Fruit fly (Drosophila melanogaster) whole organism, embryonic: Measurements from ENCODE around the gene CG7675.
A peak's percentile ranks its signal among the peaks of the same experiment; 100 is the strongest.

Source experiments
- Abd-B ChIP-seq: fragments of 200-800 bp; sonication (Bioruptor generic); optimal IDR thresholded peaks from 2 replicates; lab custom pipeline; 2018; ENCODE audit warnings: missing biosample characterization, mild to moderate bottlenecking, missing genetic modification characterization, moderate library complexity
- Bteb2 ChIP-seq: fragments of 200-800 bp; sonication (Bioruptor generic); optimal IDR thresholded peaks from 2 replicates; lab custom pipeline; 2016; ENCODE audit warnings: missing biosample characterization, missing genetic modification characterization
- CG10147 ChIP-seq: fragments of 200-800 bp; sonication (Bioruptor generic); optimal IDR thresholded peaks from 2 replicates; lab custom pipeline; 2019; ENCODE audit warnings: missing biosample characterization, mild to moderate bottlenecking, missing genetic modification characterization, moderate library complexity
- CG10267 ChIP-seq: fragments of 200-800 bp; sonication (Bioruptor generic); optimal IDR thresholded peaks from 2 replicates; lab custom pipeline; 2018; ENCODE audit warnings: missing biosample characterization, mild to moderate bottlenecking, missing genetic modification characterization, moderate library complexity
- CG11696 ChIP-seq: fragments of 200-800 bp; sonication (Bioruptor generic); IDR thresholded peaks from 2 replicates; pipeline ENCODE4 v1.3.6; 2022; ENCODE audit warnings: missing biosample characterization, missing genetic modification characterization
- CG12391 ChIP-seq: fragments of 200-800 bp; sonication (Bioruptor generic); optimal IDR thresholded peaks from 3 replicates; lab custom pipeline; 2018; ENCODE audit warnings: missing biosample characterization, mild to moderate bottlenecking, missing genetic modification characterization, moderate library complexity
- CG12744 ChIP-seq: fragments of 200-800 bp; sonication (Bioruptor generic); optimal IDR thresholded peaks from 2 replicates; lab custom pipeline; 2016; ENCODE audit warnings: missing biosample characterization, missing genetic modification characterization
- CG13624 ChIP-seq: fragments of 200-800 bp; sonication (Bioruptor generic); optimal IDR thresholded peaks from 2 replicates; lab custom pipeline; 2016; ENCODE audit warnings: missing biosample characterization, missing genetic modification characterization
- CG1647 ChIP-seq: fragments of 200-800 bp; sonication (Bioruptor generic); optimal IDR thresholded peaks from 3 replicates; lab custom pipeline; 2016; ENCODE audit warnings: missing biosample characterization, missing genetic modification characterization
- CG17568 ChIP-seq: fragments of 200-800 bp; sonication (Bioruptor generic); optimal IDR thresholded peaks from 2 replicates; lab custom pipeline; 2018; ENCODE audit warnings: missing biosample characterization, mild to moderate bottlenecking, missing genetic modification characterization, moderate library complexity
- CG17802 ChIP-seq: fragments of 200-800 bp; sonication (Bioruptor generic); optimal IDR thresholded peaks from 2 replicates; lab custom pipeline; 2018; ENCODE audit warnings: missing biosample characterization, mild to moderate bottlenecking, missing genetic modification characterization, moderate library complexity
- CG18476 ChIP-seq: fragments of 200-800 bp; sonication (Bioruptor generic); optimal IDR thresholded peaks from 2 replicates; lab custom pipeline; 2016; ENCODE audit warnings: missing biosample characterization, mild to moderate bottlenecking, missing genetic modification characterization
- CG2116 ChIP-seq: fragments of 200-800 bp; sonication (Bioruptor generic); optimal IDR thresholded peaks from 3 replicates; lab custom pipeline; 2018; ENCODE audit warnings: missing biosample characterization, mild to moderate bottlenecking, missing genetic modification characterization
- CG2712 ChIP-seq: fragments of 200-800 bp; optimal IDR thresholded peaks from 3 replicates; lab custom pipeline; 2019; ENCODE audit warnings: missing biosample characterization, mild to moderate bottlenecking, missing genetic modification characterization, moderate library complexity
- CG31441 ChIP-seq: fragments of 200-800 bp; sonication (Bioruptor generic); IDR thresholded peaks from 2 replicates; pipeline ENCODE4 v1.3.6; 2022; ENCODE audit warnings: missing biosample characterization, missing genetic modification characterization
- CG3407 ChIP-seq: fragments of 200-800 bp; sonication (Bioruptor generic); optimal IDR thresholded peaks from 2 replicates; lab custom pipeline; 2018; ENCODE audit warnings: missing biosample characterization, mild to moderate bottlenecking, missing genetic modification characterization
- CG3726 ChIP-seq: fragments of 200-800 bp; sonication (Bioruptor generic); IDR thresholded peaks from 3 replicates; pipeline ENCODE4, ENCODE4 v1.3.6; 2022; ENCODE audit warnings: missing biosample characterization, missing genetic modification characterization
- CG43689 ChIP-seq: fragments of 200-800 bp; sonication (Bioruptor generic); IDR thresholded peaks from 2 replicates; pipeline ENCODE4 v1.3.6; 2022; ENCODE audit warnings: missing biosample characterization, missing genetic modification characterization
- CG9797 ChIP-seq: fragments of 200-800 bp; sonication (Bioruptor generic); optimal IDR thresholded peaks from 3 replicates; lab custom pipeline; 2018; ENCODE audit warnings: missing biosample characterization, mild to moderate bottlenecking, missing genetic modification characterization
- D19A ChIP-seq: fragments of 200-800 bp; optimal IDR thresholded peaks from 3 replicates; lab custom pipeline; 2019; ENCODE audit warnings: missing biosample characterization, mild to moderate bottlenecking, missing genetic modification characterization, moderate library complexity
- Dp ChIP-seq: fragments of 200-800 bp; sonication (Bioruptor generic); optimal IDR thresholded peaks from 2 replicates; lab custom pipeline; 2018; ENCODE audit warnings: missing biosample characterization, mild to moderate bottlenecking, missing genetic modification characterization, moderate library complexity
- Drgx ChIP-seq: fragments of 200-800 bp; sonication (Bioruptor generic); IDR thresholded peaks from 2 replicates; pipeline ENCODE4 v1.3.6; 2022; ENCODE audit warnings: missing biosample characterization, missing genetic modification characterization
- ERR ChIP-seq: fragments of 200-800 bp; sonication (Bioruptor generic); optimal IDR thresholded peaks from 2 replicates; lab custom pipeline; 2016; ENCODE audit warnings: missing biosample characterization, missing genetic modification characterization
- Hr51 ChIP-seq, 2 experiments: fragments of 200-800 bp; sonication (Bioruptor generic); optimal IDR thresholded peaks; 2 replicates in 1 of 2; 3 replicates in 1 of 2; lab custom pipeline; 2016 to 2018; ENCODE audit warnings: missing biosample characterization in 2 of 2, missing genetic modification characterization in 2 of 2, mild to moderate bottlenecking in 1 of 2, moderate library complexity in 1 of 2
- Mes4 ChIP-seq: fragments of 200-800 bp; sonication (Bioruptor generic); optimal IDR thresholded peaks from 2 replicates; lab custom pipeline; 2016; ENCODE audit warnings: missing biosample characterization, missing genetic modification characterization
- Nf-YB ChIP-seq: fragments of 200-800 bp; sonication (Bioruptor generic); optimal IDR thresholded peaks from 3 replicates; lab custom pipeline; 2019; ENCODE audit warnings: missing biosample characterization, mild to moderate bottlenecking, missing genetic modification characterization, moderate library complexity
- Nf-YC ChIP-seq: fragments of 200-800 bp; optimal IDR thresholded peaks from 3 replicates; lab custom pipeline; 2019; ENCODE audit warnings: missing biosample characterization, mild to moderate bottlenecking, missing genetic modification characterization, moderate library complexity
- PHDP ChIP-seq: fragments of 200-800 bp; sonication (Bioruptor generic); optimal IDR thresholded peaks from 3 replicates; lab custom pipeline; 2018; ENCODE audit warnings: missing biosample characterization, mild to moderate bottlenecking, missing genetic modification characterization, moderate library complexity
- Ssrp ChIP-seq: fragments of 200-800 bp; sonication (Bioruptor generic); optimal IDR thresholded peaks from 2 replicates; lab custom pipeline; 2018; ENCODE audit warnings: missing biosample characterization, mild to moderate bottlenecking, missing genetic modification characterization, moderate library complexity
- Trl ChIP-seq, 3 experiments: fragments of >200 bp in 2 of 3; fragments of 200-800 bp in 1 of 3; sonication (Bioruptor generic) in 1 of 3; optimal IDR thresholded peaks; 2 replicates in 1 of 3; 3 replicates in 2 of 3; lab custom pipeline; 2016 to 2017; ENCODE audit warnings: missing biosample characterization in 1 of 3, missing genetic modification characterization in 1 of 3
- Usf ChIP-seq: fragments of 200-800 bp; sonication (Bioruptor generic); optimal IDR thresholded peaks from 2 replicates; lab custom pipeline; 2017; ENCODE audit warnings: missing genotype, missing biosample characterization, missing genetic modification characterization
- bowl ChIP-seq: fragments of 200-800 bp; sonication (Bioruptor generic); IDR thresholded peaks from 2 replicates; pipeline ENCODE4 v1.3.6; 2022; ENCODE audit warnings: missing biosample characterization, missing genetic modification characterization
- cas ChIP-seq: fragments of 200-800 bp; sonication (Bioruptor generic); IDR thresholded peaks from 2 replicates; pipeline ENCODE4 v1.3.6; 2022; ENCODE audit warnings: missing biosample characterization, missing genetic modification characterization
- chif ChIP-seq, 2 experiments: fragments of 200-800 bp; sonication (Bioruptor generic); optimal IDR thresholded peaks; 3 replicates each; lab custom pipeline; 2016; ENCODE audit warnings: missing biosample characterization in 2 of 2, missing genetic modification characterization in 2 of 2
- ci ChIP-seq: fragments of 200-800 bp; sonication (Bioruptor generic); IDR thresholded peaks from 3 replicates; pipeline ENCODE4 v1.3.6; 2022; ENCODE audit warnings: missing biosample characterization, missing genetic modification characterization
- cwo ChIP-seq: fragments of 200-800 bp; sonication (Bioruptor generic); optimal IDR thresholded peaks from 3 replicates; lab custom pipeline; 2017; ENCODE audit warnings: missing biosample characterization, missing genetic modification characterization, mild to moderate bottlenecking, moderate library complexity, missing genetic modification reagents
- danr ChIP-seq: fragments of 200-800 bp; sonication (Bioruptor generic); IDR thresholded peaks from 2 replicates; pipeline ENCODE4 v1.3.6; 2022; ENCODE audit warnings: missing biosample characterization, missing genetic modification characterization
- emc ChIP-seq: fragments of 200-800 bp; sonication (Bioruptor generic); optimal IDR thresholded peaks from 2 replicates; lab custom pipeline; 2016; ENCODE audit warnings: missing biosample characterization, missing genetic modification characterization
- ewg ChIP-seq: fragments of 200-800 bp; sonication (Bioruptor generic); optimal IDR thresholded peaks from 3 replicates; lab custom pipeline; 2017; ENCODE audit warnings: mild to moderate bottlenecking, missing biosample characterization, missing genetic modification reagents, missing genetic modification characterization
- eyg ChIP-seq: fragments of 200-800 bp; sonication (Bioruptor generic); optimal IDR thresholded peaks from 3 replicates; lab custom pipeline; 2016; ENCODE audit warnings: missing biosample characterization, missing genetic modification characterization
- gfzf ChIP-seq: fragments of 200-800 bp; sonication (Bioruptor generic); optimal IDR thresholded peaks from 2 replicates; lab custom pipeline; 2016; ENCODE audit warnings: missing biosample characterization, mild to moderate bottlenecking, missing genetic modification characterization, moderate library complexity
- lilli ChIP-seq: fragments of 200-800 bp; sonication (Bioruptor generic); optimal IDR thresholded peaks from 3 replicates; lab custom pipeline; 2016; ENCODE audit warnings: missing biosample characterization, missing genetic modification characterization
- lola ChIP-seq, 3 experiments: fragments of >200 bp in 2 of 3; fragments of 200-800 bp in 1 of 3; sonication (Bioruptor generic) in 1 of 3; optimal IDR thresholded peaks; 2 replicates each; lab custom pipeline; 2017 to 2019; ENCODE audit warnings: missing biosample characterization in 3 of 3, missing genetic modification characterization in 3 of 3, mild to moderate bottlenecking in 1 of 3, moderate library complexity in 1 of 3
- sisA ChIP-seq: fragments of 200-800 bp; sonication (Bioruptor generic); IDR thresholded peaks from 2 replicates; pipeline ENCODE4 v1.3.6; 2022; ENCODE audit warnings: missing biosample characterization, missing genetic modification characterization
- slp2 ChIP-seq: fragments of 200-800 bp; sonication (Bioruptor generic); optimal IDR thresholded peaks from 2 replicates; lab custom pipeline; 2016; ENCODE audit warnings: missing biosample characterization, missing genetic modification characterization
- stc ChIP-seq: fragments of 200-800 bp; sonication (Bioruptor generic); IDR thresholded peaks from 2 replicates; pipeline ENCODE4 v1.3.6; 2022; ENCODE audit warnings: missing biosample characterization, missing genetic modification characterization
- tgo ChIP-seq: fragments of 200-800 bp; sonication (Bioruptor generic); IDR thresholded peaks from 3 replicates; pipeline ENCODE4 v1.3.6; 2022; ENCODE audit warnings: missing biosample characterization, missing genetic modification characterization
- unpg ChIP-seq: fragments of 200-800 bp; sonication (Bioruptor generic); optimal IDR thresholded peaks from 3 replicates; lab custom pipeline; 2018; ENCODE audit warnings: missing biosample characterization, mild to moderate bottlenecking, missing genetic modification characterization, moderate library complexity

The CG7675 gene

dm6 chr3R:18398954-18399697 is 18.1 kb upstream of the CG7675 start, which contains the start of gene Vha100-2 (continued):
- TF ChIP-seq Nf-YB (GFP tag; lab: Kevin White, UChicago) (peak; percentile 36), CG18476 (no peak), CG31441 (GFP tag; lab: Robert Waterston, UW) (peak; percentile 51), CG11696 (GFP tag; lab: Robert Waterston, UW) (no peak; the same call in 1 of the 2 replicates), cwo (peak; percentile 75), ci (GFP tag; lab: Robert Waterston, UW) (peak; percentile 83), Nf-YC (peak; percentile 50), ewg (GFP tag; lab: Kevin White, UChicago) (no peak), Usf (GFP tag; lab: Kevin White, UChicago) (no peak), Hr51 (GFP tag; optimal IDR thresholded peaks at IDR 0.05; lab: Kevin White, UChicago) (peak; percentile 27), D19A (tag; lab: Kevin White, UChicago) (peak; percentile 39), Abd-B (GFP tag; lab: Kevin White, UChicago) (peak; percentile 16), bowl (GFP tag; lab: Robert Waterston, UW) (no peak), gfzf (peak; percentile 91), CG43689 (GFP tag; lab: Robert Waterston, UW) (peak; percentile 33; the same call in 1 of the 2 replicates), Mes4 (GFP tag; lab: Kevin White, UChicago) (no peak), emc (GFP tag; lab: Kevin White, UChicago) (no peak), CG2712 (tag; lab: Kevin White, UChicago) (no peak), lilli (GFP tag; lab: Kevin White, UChicago) (no peak), cas (0 out of 2 replicates have a peak, but pooled peaks have one; percentile 33), CG10147 (GFP tag; lab: Kevin White, UChicago) (no peak), CG13624 (GFP tag; lab: Kevin White, UChicago) (no peak), CG2116 (GFP tag; lab: Kevin White, UChicago) (peak; percentile 20), CG17568 (no peak), PHDP (tag; lab: Kevin White, UChicago) (peak; percentile 33), CG12744 (GFP tag; lab: Kevin White, UChicago) (no peak), CG1647 (no peak), CG17802 (tag; lab: Kevin White, UChicago) (no peak), slp2 (peak; percentile 8), stc (no peak), Dp (GFP tag; lab: Kevin White, UChicago) (peak; percentile 63), CG12391 (tag; lab: Kevin White, UChicago) (peak; percentile 38), tgo (peak; percentile 24; the same call in 1 of the 3 replicates), Trl (optimal IDR thresholded peaks at IDR 0.05; lab: Kevin White, UChicago) (peak in 1 of 2 experiments; percentile 77), Trl (GFP tag; optimal IDR thresholded peaks at IDR 0.05; lab: Kevin White, UChicago) (peak; percentile 4), lola (GFP tag; optimal IDR thresholded peaks at IDR 0.05; lab: Kevin White, UChicago) (no peak), CG3407 (GFP tag; lab: Kevin White, UChicago) (no peak), CG3726 (GFP tag; lab: Robert Waterston, UW) (no peak), danr (GFP tag; lab: Robert Waterston, UW) (0 out of 2 replicates have a peak, but pooled peaks have one; percentile 25), ERR (GFP tag; lab: Kevin White, UChicago) (no peak), CG10267 (tag; lab: Kevin White, UChicago) (peak; percentile 97), unpg (no peak), Drgx (GFP tag; lab: Robert Waterston, UW) (peak; percentile 67), chif (GFP tag; optimal IDR thresholded peaks at IDR 0.05; lab: Kevin White, UChicago) (peak in 1 of 2 experiments; percentile 2), CG9797 (GFP tag; lab: Kevin White, UChicago) (peak; percentile 90), sisA (GFP tag; lab: Robert Waterston, UW) (no peak), eyg (no peak), Ssrp (no peak), Bteb2 (GFP tag; lab: Kevin White, UChicago) (peak; percentile 23)
